Worm (Caenorhabditis elegans): ENCODE results near the gene W04H10.6.
"Not testable (repeated sequence)": the region's sequence is repeated elsewhere in the genome, so short reads cannot be mapped to it uniquely, and the experiment has no call there.

The W04H10.6 gene

ce11 chrII:614701-615100 is 6.5 kb upstream of the W04H10.6 start:
- TF ChIP-seq F22D6.2 (tag; optimal IDR thresholded peaks at IDR 0.05) (no peak), madf-6 (GFP tag; IDR thresholded peaks at IDR 0.05) (no peak), nfya-2 (GFP tag; IDR thresholded peaks at IDR 0.05) (no peak)

ce11 chrII:612361-612760 is 4.1 kb upstream of the W04H10.6 start, which contains the start of gene clec-118:
clec-118 (minus strand) TSS chrII:612461.
- TF ChIP-seq nfya-1 (tag; optimal IDR thresholded peaks at IDR 0.05; ENCODE audit: borderline replicate concordance, insufficient read depth); lir-1 (GFP tag; conservative IDR thresholded peaks at IDR 0.05); madf-10 (tag; optimal IDR thresholded peaks at IDR 0.05): not testable (repeated sequence)

ce11 chrII:608757-609156 is 516 bp upstream of the W04H10.6 start, which contains the start of gene W04H10.1:
W04H10.1 (plus strand) TSS chrII:609057.
- TF ChIP-seq C17E4.6 (GFP tag; IDR thresholded peaks at IDR 0.05) (no peak), B0261.1 (tag; optimal IDR thresholded peaks at IDR 0.05) (no peak), F37B4.10 (GFP tag; IDR thresholded peaks at IDR 0.05) (no peak), F10E7.11 (tag; optimal IDR thresholded peaks at IDR 0.05) (no peak), nfya-2 (GFP tag; IDR thresholded peaks at IDR 0.05) (no peak), K11D2.4 (GFP tag; IDR thresholded peaks at IDR 0.05) (no peak), aptf-3 (GFP tag; IDR thresholded peaks at IDR 0.05) (no peak), hmg-20 (GFP tag; IDR thresholded peaks at IDR 0.05) (no peak), zim-3 (tag; optimal IDR thresholded peaks at IDR 0.05) (no peak), ceh-58 (GFP tag; IDR thresholded peaks at IDR 0.05) (no peak), ztf-25 (GFP tag; IDR thresholded peaks at IDR 0.05) (no peak), snpc-1.1 (tag; optimal IDR thresholded peaks at IDR 0.05; ENCODE audit: insufficient read depth) (no peak), nhr-80 (tag; optimal IDR thresholded peaks at IDR 0.05) (no peak)

ce11 chrII:606033-606432 is 2.2 kb downstream of the W04H10.6 start, which contains the start of gene W04H10.5:
W04H10.5 (plus strand) TSS chrII:606333.
- TF ChIP-seq B0035.1 (tag; optimal IDR thresholded peaks at IDR 0.05) (no peak), F22D6.2 (tag; optimal IDR thresholded peaks at IDR 0.05) (no peak), lin-26 (GFP tag; IDR thresholded peaks at IDR 0.05) (no peak), nhr-27 (tag; optimal IDR thresholded peaks at IDR 0.05) (no peak), zfh-2 (GFP tag; conservative IDR thresholded peaks at IDR 0.05) (no peak), die-1 (tag; optimal IDR thresholded peaks at IDR 0.05) (no peak), Y56A3A.18 (GFP tag; IDR thresholded peaks at IDR 0.05) (no peak), ceh-27 (GFP tag; optimal IDR thresholded peaks at IDR 0.05) (no peak), atf-7 (tag; optimal IDR thresholded peaks at IDR 0.05) (no peak), Y53G8AR.9 (GFP tag; conservative IDR thresholded peaks at IDR 0.05) (no peak), nhr-120 (GFP tag; IDR thresholded peaks at IDR 0.05) (no peak)

- TF ChIP-seq F10E7.11 (tag; optimal IDR thresholded peaks at IDR 0.05) (no peak), snpc-4 (GFP tag; optimal IDR thresholded peaks at IDR 0.05) (no peak), snpc-4 (tag; optimal IDR thresholded peaks at IDR 0.05) (no peak), F52B5.7 (tag; optimal IDR thresholded peaks at IDR 0.05) (no peak), Y79H2A.3 (GFP tag; conservative IDR thresholded peaks at IDR 0.05) (no peak), F23B12.7 (tag; optimal IDR thresholded peaks at IDR 0.05; ENCODE audit: insufficient read depth) (no peak), F39B2.1 (GFP tag; IDR thresholded peaks at IDR 0.05) (no peak), nfya-2 (GFP tag; IDR thresholded peaks at IDR 0.05) (no peak), akir-1 (GFP tag; optimal IDR thresholded peaks at IDR 0.05) (no peak), lin-26 (GFP tag; IDR thresholded peaks at IDR 0.05) (no peak), athp-1 (tag; optimal IDR thresholded peaks at IDR 0.05) (no peak), ceh-91 (GFP tag; IDR thresholded peaks at IDR 0.05) (no peak), tbp1 (GFP tag; optimal IDR thresholded peaks at IDR 0.05) (no peak), cebp-2 (GFP tag; IDR thresholded peaks at IDR 0.05) (no peak)
Measured at ce11 chrII:605267-605666, 3.0 kb downstream of the W04H10.6 start, which contains the start of gene W04H10.2. W04H10.2 (plus strand) TSS chrII:605567.
